Fruit fly (Drosophila melanogaster): Measurements from ENCODE around the gene Drice.

- TF ChIP-seq Myc (optimal IDR thresholded peaks at IDR 0.05) (no peak), h (optimal IDR thresholded peaks at IDR 0.05) (no peak), insv (optimal IDR thresholded peaks at IDR 0.05) (no peak), psq (optimal IDR thresholded peaks at IDR 0.05) (no peak), Sin3A (optimal IDR thresholded peaks at IDR 0.05) (no peak)
Observed at dm6 chr3R:29802753-29803313, 3.4 kb downstream of the Drice start, which contains the start of the genes Etfb and CG7789.
